Worm (Caenorhabditis elegans) whole organism, L1 larva: ENCODE results near the gene F07C3.16.
A peak's percentile ranks its signal among the peaks of the same experiment; 100 is the strongest.

Experiments used
- C34B4.2 ChIP-seq: sonication (generic microtip); optimal IDR thresholded peaks from 2 replicates; lab custom pipeline; 2017; ENCODE audit warnings: mild to moderate bottlenecking, missing genetic modification characterization, missing compliant biosample characterization
- ceh-8 ChIP-seq: fragments of 200-800 bp; sonication (Bioruptor generic); optimal IDR thresholded peaks from 2 replicates; lab custom pipeline; 2018; ENCODE audit warnings: mild to moderate bottlenecking, missing genetic modification characterization, moderate library complexity, missing compliant biosample characterization
- ceh-82 ChIP-seq, 3 experiments: fragments of 150-350 bp in 1 of 3; sonication (generic microtip) in 2 of 3; optimal IDR thresholded peaks; 2 replicates each; lab custom pipeline; 2014 to 2017; ENCODE audit warnings: missing biosample characterization in 3 of 3, missing genetic modification characterization in 3 of 3
- ceh-90 ChIP-seq: sonication (generic microtip); optimal IDR thresholded peaks from 2 replicates; lab custom pipeline; 2016; ENCODE audit warnings: missing genetic modification characterization, missing compliant biosample characterization
- dpl-1 ChIP-seq, 3 experiments: fragments of 150-350 bp in 2 of 3; sonication (generic microtip) in 1 of 3; optimal IDR thresholded peaks; 2 replicates each; lab custom pipeline; 2014 to 2017; ENCODE audit warnings: missing biosample characterization in 3 of 3, missing genetic modification characterization in 3 of 3, missing genetic modification reagents in 3 of 3
- efl-3 ChIP-seq: fragments of 200-800 bp; sonication (Bioruptor generic); optimal IDR thresholded peaks from 2 replicates; lab custom pipeline; 2018; ENCODE audit warnings: mild to moderate bottlenecking, missing genetic modification characterization, missing compliant biosample characterization
- egl-13 ChIP-seq: sonication (generic microtip); optimal IDR thresholded peaks from 2 replicates; lab custom pipeline; 2016; ENCODE audit warnings: missing genotype, missing genetic modification reagents, missing genetic modification characterization, missing compliant biosample characterization
- elt-2 ChIP-seq: sonication (generic microtip); optimal IDR thresholded peaks from 2 replicates; lab custom pipeline; 2016; ENCODE audit warnings: missing genetic modification characterization, mild to moderate bottlenecking, inconsistent platforms, missing compliant biosample characterization, missing genetic modification reagents
- elt-3 ChIP-seq, 6 experiments: fragments of 150-350 bp in 1 of 6; sonication (generic microtip); optimal IDR thresholded peaks; 2 replicates each; lab custom pipeline; 2017 to 2018; ENCODE audit warnings: missing biosample characterization in 6 of 6, missing genetic modification characterization in 6 of 6, inconsistent platforms in 1 of 6
- fkh-10 ChIP-seq: sonication (generic microtip); optimal IDR thresholded peaks from 2 replicates; lab custom pipeline; 2017; ENCODE audit warnings: missing biosample characterization, missing genetic modification reagents, missing genetic modification characterization
- fos-1 ChIP-seq: fragments of 150-350 bp; optimal IDR thresholded peaks from 2 replicates; lab custom pipeline; 2014; ENCODE audit warnings: missing biosample characterization, missing genetic modification characterization
- hlh-4 ChIP-seq: sonication (generic microtip); optimal IDR thresholded peaks from 2 replicates; lab custom pipeline; 2016; ENCODE audit warnings: mild to moderate bottlenecking, missing genetic modification characterization, missing compliant biosample characterization
- hpl-2 ChIP-seq: fragments of 150-350 bp; optimal IDR thresholded peaks from 2 replicates; lab custom pipeline; 2014; ENCODE audit warnings: missing biosample characterization, missing genetic modification reagents, missing genetic modification characterization
- irx-1 ChIP-seq: sonication (generic microtip); optimal IDR thresholded peaks from 2 replicates; lab custom pipeline; 2016; ENCODE audit warnings: missing genetic modification characterization, missing compliant biosample characterization
- isw-1 ChIP-seq: fragments of 200-800 bp; sonication (Bioruptor generic); IDR thresholded peaks from 2 replicates; pipeline ENCODE4 v1.3.6; 2022; ENCODE audit warnings: missing genetic modification characterization, missing compliant biosample characterization
- lin-13 ChIP-seq: fragments of 150-350 bp; optimal IDR thresholded peaks from 2 replicates; lab custom pipeline; 2014; ENCODE audit warnings: missing biosample characterization, missing genetic modification reagents, missing genetic modification characterization
- lin-14 ChIP-seq: fragments of 200-800 bp; sonication (Bioruptor generic); optimal IDR thresholded peaks from 2 replicates; lab custom pipeline; 2018; ENCODE audit warnings: mild to moderate bottlenecking, missing genetic modification characterization, moderate library complexity, missing compliant biosample characterization
- lin-39 ChIP-seq: fragments of 150-350 bp; optimal IDR thresholded peaks from 2 replicates; lab custom pipeline; 2014; ENCODE audit warnings: missing biosample characterization, missing genetic modification reagents, missing genetic modification characterization
- mab-9 ChIP-seq: fragments of 200-800 bp; sonication (Bioruptor generic); IDR thresholded peaks from 2 replicates; pipeline ENCODE4 v1.3.6; 2022; ENCODE audit warnings: missing genetic modification reagents, missing genetic modification characterization, missing compliant biosample characterization
- mdl-1 ChIP-seq, 2 experiments: fragments of 150-350 bp; optimal IDR thresholded peaks; 2 replicates each; lab custom pipeline; 2014 to 2017; ENCODE audit warnings: missing biosample characterization in 2 of 2, missing genetic modification characterization in 2 of 2, inconsistent platforms in 1 of 2
- mef-2 ChIP-seq: fragments of 150-350 bp; optimal IDR thresholded peaks from 2 replicates; lab custom pipeline; 2014; ENCODE audit warnings: missing biosample characterization, missing genetic modification characterization
- nhr-71 ChIP-seq: sonication (generic microtip); optimal IDR thresholded peaks from 2 replicates; lab custom pipeline; 2016; ENCODE audit warnings: mild to moderate bottlenecking, missing genetic modification characterization, moderate library complexity, missing compliant biosample characterization
- nhr-84 ChIP-seq: sonication (generic microtip); optimal IDR thresholded peaks from 2 replicates; lab custom pipeline; 2017; ENCODE audit warnings: missing biosample characterization, missing genetic modification characterization
- nhr-85 ChIP-seq: sonication (generic microtip); peaks from one replicate; lab custom pipeline; 2016; ENCODE audit warnings: missing genetic modification characterization, inconsistent platforms, missing compliant biosample characterization
- nhr-90 ChIP-seq: sonication (generic microtip); optimal IDR thresholded peaks from 2 replicates; lab custom pipeline; 2016; ENCODE audit warnings: mild to moderate bottlenecking, missing genetic modification characterization, missing compliant biosample characterization; ENCODE audit not compliant: poor library complexity
- pax-3 ChIP-seq: fragments of 200-800 bp; sonication (Bioruptor generic); optimal IDR thresholded peaks from 2 replicates; lab custom pipeline; 2018; ENCODE audit warnings: mild to moderate bottlenecking, missing genetic modification characterization, moderate library complexity, missing compliant biosample characterization
- pqm-1 ChIP-seq: sonication (generic microtip); optimal IDR thresholded peaks from 3 replicates; lab custom pipeline; 2017; ENCODE audit warnings: missing biosample characterization, missing genetic modification characterization
- snpc-4 ChIP-seq: fragments of 150-350 bp; optimal IDR thresholded peaks from 2 replicates; lab custom pipeline; 2014; ENCODE audit warnings: missing biosample characterization, missing genetic modification characterization
- sup-37 ChIP-seq: fragments of 200-800 bp; sonication (Bioruptor generic); optimal IDR thresholded peaks from 2 replicates; lab custom pipeline; 2018; ENCODE audit warnings: mild to moderate bottlenecking, missing genetic modification characterization, missing compliant biosample characterization
- tbx-2 ChIP-seq: sonication (generic microtip); optimal IDR thresholded peaks from 2 replicates; lab custom pipeline; 2016; ENCODE audit warnings: missing genetic modification characterization, missing compliant biosample characterization
- tlp-1 ChIP-seq: fragments of 150-350 bp; optimal IDR thresholded peaks from 2 replicates; lab custom pipeline; 2014; ENCODE audit warnings: missing biosample characterization, missing genetic modification characterization
- unc-130 ChIP-seq: fragments of 150-350 bp; optimal IDR thresholded peaks from 2 replicates; lab custom pipeline; 2017; ENCODE audit warnings: missing biosample characterization, missing genetic modification characterization, inconsistent platforms
- unc-62 ChIP-seq: fragments of 150-350 bp; optimal IDR thresholded peaks from 2 replicates; lab custom pipeline; 2014; ENCODE audit warnings: missing biosample characterization, missing genetic modification reagents, missing genetic modification characterization
- xbp-1 ChIP-seq: sonication (generic microtip); optimal IDR thresholded peaks from 2 replicates; lab custom pipeline; 2016; ENCODE audit warnings: missing genetic modification characterization, missing compliant biosample characterization
- zag-1 ChIP-seq: fragments of 150-350 bp; optimal IDR thresholded peaks from 2 replicates; lab custom pipeline; 2014; ENCODE audit warnings: missing biosample characterization, missing genetic modification characterization
- zip-4 ChIP-seq: fragments of 200-800 bp; sonication (Bioruptor generic); optimal IDR thresholded peaks from 2 replicates; lab custom pipeline; 2018; ENCODE audit warnings: mild to moderate bottlenecking, missing genetic modification characterization, moderate library complexity, missing compliant biosample characterization

Gene F07C3.16

DNA sequence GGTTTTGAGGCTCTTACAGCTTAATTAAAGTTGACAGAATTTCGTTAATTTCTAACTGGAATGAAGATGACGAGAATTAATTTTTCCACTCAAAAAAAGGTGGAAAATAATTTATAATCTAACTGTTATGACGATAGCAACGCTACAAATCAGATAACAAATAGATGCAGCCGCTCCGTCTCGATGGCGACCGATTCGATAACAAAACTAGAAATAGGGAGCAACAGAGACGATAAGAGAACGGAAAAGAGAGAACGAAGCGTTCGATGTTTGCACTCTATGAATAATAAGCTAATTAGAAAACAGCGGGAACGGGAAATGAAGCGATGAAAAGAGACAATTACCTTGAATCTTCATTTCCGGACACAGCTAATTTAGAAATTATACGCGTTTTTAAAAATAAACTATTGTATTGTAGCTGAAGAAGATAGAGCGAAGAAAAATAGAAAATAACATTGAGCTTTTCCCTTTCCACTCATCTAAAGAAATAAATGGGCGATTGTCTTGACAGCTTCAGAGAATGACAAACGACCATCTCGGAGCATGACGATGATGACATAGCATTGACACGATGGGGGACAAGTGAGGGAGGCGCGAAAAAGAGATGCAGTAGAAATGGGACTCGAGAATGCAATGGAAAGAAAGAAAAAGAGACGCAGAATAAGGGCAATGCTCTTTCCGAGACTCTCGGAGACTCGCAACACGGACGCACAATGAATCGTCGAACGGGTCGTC, 38.5 kb downstream of the F07C3.16 start (continued):
- TF ChIP-seq dpl-1 (GFP tag; optimal IDR thresholded peaks at IDR 0.05; lab: Kevin White, UChicago) (peak in 1 of 3 experiments; percentile 27), fkh-10 (GFP tag; lab: Kevin White, UChicago) (peak; percentile 35), elt-2 (tag; lab: Kevin White, UChicago) (peak; percentile 2), elt-3 (tag; optimal IDR thresholded peaks at IDR 0.05; lab: Kevin White, UChicago) (no peak), pqm-1 (tag; lab: Kevin White, UChicago) (no peak), nhr-84 (tag; lab: Kevin White, UChicago) (no peak), lin-14 (peak; percentile 86)

ce11 chrV:9218214-9218613, 39.2 kb downstream of the F07C3.16 start:
- TF ChIP-seq nhr-85 (peak; percentile 38), mef-2 (no peak), hlh-4 (tag; lab: Kevin White, UChicago) (no peak), mdl-1 (tag; optimal IDR thresholded peaks at IDR 0.05; lab: Kevin White, UChicago) (no peak), mab-9 (GFP tag; lab: Robert Waterston, UW) (no peak), lin-14 (peak; percentile 21), hpl-2 (GFP tag; lab: Kevin White, UChicago) (no peak), C34B4.2 (no peak), fos-1 (tag; lab: Kevin White, UChicago) (no peak), tlp-1 (no peak), irx-1 (tag; lab: Kevin White, UChicago) (no peak), ceh-82 (tag; optimal IDR thresholded peaks at IDR 0.05; lab: Kevin White, UChicago) (peak in 1 of 3 experiments; percentile 1), lin-13 (GFP tag; lab: Kevin White, UChicago) (no peak), isw-1 (no peak), pax-3 (tag; lab: Kevin White, UChicago) (no peak), zip-4 (GFP tag; lab: Kevin White, UChicago) (no peak), lin-39 (tag; lab: Kevin White, UChicago) (no peak)
- TF ChIP-seq, all 84 proteins: peak for 3

ce11 chrV:9217158-9217557, 40.2 kb downstream of the F07C3.16 start, which contains the start of gene pacs-1:
Gene pacs-1, minus strand, starts transcription at chrV:9217258.
- TF ChIP-seq mdl-1 (tag; optimal IDR thresholded peaks at IDR 0.05; lab: Kevin White, UChicago): no peak
- no peak for TF ChIP-seq fos-1 (tag; lab: Kevin White, UChicago)
- no peak for TF ChIP-seq elt-3 (tag; optimal IDR thresholded peaks at IDR 0.05; lab: Kevin White, UChicago)
- no peak for TF ChIP-seq ceh-90
- TF ChIP-seq unc-62 (GFP tag; lab: Kevin White, UChicago): no peak
- no peak for TF ChIP-seq nhr-85
- TF ChIP-seq nhr-71: no peak
- TF ChIP-seq nhr-90 (tag; lab: Kevin White, UChicago): no peak
- TF ChIP-seq, all 84 proteins: peak for 0

ce11 chrV:9213554-9213953, 43.8 kb downstream of the F07C3.16 start, which contains the start of gene mdt-27:
Gene mdt-27, minus strand, starts transcription at chrV:9213654.
- no peak for TF ChIP-seq xbp-1 (tag; lab: Kevin White, UChicago)
- no peak for TF ChIP-seq snpc-4
- TF ChIP-seq lin-14: no peak
- no peak for TF ChIP-seq tbx-2 (tag; lab: Kevin White, UChicago)
- TF ChIP-seq zag-1: no peak
- TF ChIP-seq fkh-10 (GFP tag; lab: Kevin White, UChicago): no peak
- TF ChIP-seq egl-13 (tag; lab: Kevin White, UChicago): no peak
- no peak for TF ChIP-seq unc-130 (tag; lab: Kevin White, UChicago)
- TF ChIP-seq efl-3: no peak
- no peak for TF ChIP-seq pax-3 (tag; lab: Kevin White, UChicago)
- no peak for TF ChIP-seq sup-37 (GFP tag; lab: Kevin White, UChicago)
- no peak for TF ChIP-seq ceh-8
- TF ChIP-seq, all 84 proteins: peak for 0
